ENCODE assay signal across 1 fruit fly cellular context in genomic region chr3L:11833296-11833717, dm6.
A peak's percentile ranks its signal among the peaks of the same experiment; 100 is the strongest.
TF ChIP-seq lines count a peak whose summit lies in the region.

Gene CycA (minus strand): TSS chr3L:11833578.

TF ChIP-seq in whole organism, embryonic, 481 proteins besides CTCF, POLR2A, EP300 and RAD21 (continued from another document and continues in another):
- no peak for TF ChIP-seq aop (GFP tag; IDR thresholded peaks at IDR 0.05; lab: Robert Waterston, UW)
- peak; percentile 49 for TF ChIP-seq CG33213 (GFP tag; optimal IDR thresholded peaks at IDR 0.05; lab: Kevin White, UChicago)
- TF ChIP-seq CG17829 (tag; optimal IDR thresholded peaks at IDR 0.05; lab: Kevin White, UChicago): peak; percentile 47
- no peak for TF ChIP-seq CG31224 (GFP tag; IDR thresholded peaks at IDR 0.05; lab: Robert Waterston, UW)
- TF ChIP-seq bcd (GFP tag; optimal IDR thresholded peaks at IDR 0.05; lab: Kevin White, UChicago): no peak
- TF ChIP-seq Elba2 (GFP tag; optimal IDR thresholded peaks at IDR 0.05; lab: Kevin White, UChicago): no peak
- peak; percentile 23 for TF ChIP-seq Dad (GFP tag; optimal IDR thresholded peaks at IDR 0.05; lab: Kevin White, UChicago)
- peak; percentile 31 for TF ChIP-seq CG13624 (GFP tag; optimal IDR thresholded peaks at IDR 0.05; lab: Kevin White, UChicago)
- no peak for TF ChIP-seq jumu (GFP tag; optimal IDR thresholded peaks at IDR 0.05; lab: Kevin White, UChicago)
- TF ChIP-seq CG10979 (tag; optimal IDR thresholded peaks at IDR 0.05; lab: Kevin White, UChicago): no peak
- TF ChIP-seq croc (GFP tag; conservative IDR thresholded peaks at IDR 0.05; lab: Robert Waterston, UW): no peak
- no peak for TF ChIP-seq Hr78 (GFP tag; optimal IDR thresholded peaks at IDR 0.05; lab: Kevin White, UChicago)
- peak; percentile 50 for TF ChIP-seq nmo (GFP tag; optimal IDR thresholded peaks at IDR 0.05; lab: Kevin White, UChicago)
- no peak for TF ChIP-seq Hr3 (GFP tag; optimal IDR thresholded peaks at IDR 0.05; lab: Kevin White, UChicago)
- TF ChIP-seq gfzf (GFP tag; optimal IDR thresholded peaks at IDR 0.05; lab: Kevin White, UChicago): peak; percentile 61
- no peak for TF ChIP-seq yki (optimal IDR thresholded peaks at IDR 0.05; lab: Kevin White, UChicago)
- TF ChIP-seq psq (GFP tag; optimal IDR thresholded peaks at IDR 0.05; lab: Kevin White, UChicago): no peak
- peak in 1 of 2 experiments; percentile 82 for TF ChIP-seq tll (GFP tag; optimal IDR thresholded peaks at IDR 0.05; lab: Kevin White, UChicago)
- TF ChIP-seq bsh (GFP tag; optimal IDR thresholded peaks at IDR 0.05; lab: Kevin White, UChicago): no peak
- no peak for TF ChIP-seq CG1233 (GFP tag; optimal IDR thresholded peaks at IDR 0.05; lab: Kevin White, UChicago)
- peak; percentile 84 for TF ChIP-seq chinmo (GFP tag; IDR thresholded peaks at IDR 0.05; lab: Robert Waterston, UW; ENCODE audit: partially characterized antibody)
- no peak for TF ChIP-seq CG7786 (GFP tag; optimal IDR thresholded peaks at IDR 0.05; lab: Kevin White, UChicago)
- TF ChIP-seq CG11695 (GFP tag; IDR thresholded peaks at IDR 0.05; lab: Robert Waterston, UW): no peak
- peak; percentile 44; the same call in 1 of the 3 replicates for TF ChIP-seq ken (GFP tag; IDR thresholded peaks at IDR 0.05; lab: Robert Waterston, UW)
- no peak for TF ChIP-seq CG33557 (GFP tag; optimal IDR thresholded peaks at IDR 0.05; lab: Kevin White, UChicago)
- TF ChIP-seq TFAM (GFP tag; optimal IDR thresholded peaks at IDR 0.05; lab: Kevin White, UChicago): no peak
- peak; percentile 37; the same call in 1 of the 2 replicates for TF ChIP-seq chm (GFP tag; IDR thresholded peaks at IDR 0.05; lab: Robert Waterston, UW)
- peak; percentile 52 for TF ChIP-seq CG12659 (GFP tag; optimal IDR thresholded peaks at IDR 0.05; lab: Kevin White, UChicago)
- TF ChIP-seq CG3726 (GFP tag; IDR thresholded peaks at IDR 0.05; lab: Robert Waterston, UW): no peak
- peak; percentile 84 for TF ChIP-seq Scr (GFP tag; IDR thresholded peaks at IDR 0.05; lab: Robert Waterston, UW; ENCODE audit: partially characterized antibody)
- TF ChIP-seq NC2β (GFP tag; optimal IDR thresholded peaks at IDR 0.05; lab: Kevin White, UChicago): no peak
- no peak for TF ChIP-seq Lim3 (GFP tag; IDR thresholded peaks at IDR 0.05; lab: Robert Waterston, UW)
- no peak for TF ChIP-seq CG8359 (GFP tag; optimal IDR thresholded peaks at IDR 0.05; lab: Kevin White, UChicago; ENCODE audit: borderline replicate concordance)
- no peak for TF ChIP-seq CG16863 (GFP tag; optimal IDR thresholded peaks at IDR 0.05; lab: Kevin White, UChicago)
- no peak for TF ChIP-seq lab (GFP tag; optimal IDR thresholded peaks at IDR 0.05; lab: Kevin White, UChicago)
- peak; percentile 77 for TF ChIP-seq sna (GFP tag; IDR thresholded peaks at IDR 0.05; lab: Robert Waterston, UW; ENCODE audit: partially characterized antibody)
- TF ChIP-seq CG2199 (GFP tag; IDR thresholded peaks at IDR 0.05; lab: Robert Waterston, UW): no peak
- no peak for TF ChIP-seq caup (GFP tag; optimal IDR thresholded peaks at IDR 0.05; lab: Kevin White, UChicago; ENCODE audit: severe bottlenecking)
- peak; percentile 12 for TF ChIP-seq CG3995 (GFP tag; optimal IDR thresholded peaks at IDR 0.05; lab: Kevin White, UChicago)
- TF ChIP-seq CG6813 (GFP tag; optimal IDR thresholded peaks at IDR 0.05; lab: Kevin White, UChicago): no peak
- TF ChIP-seq gcm (GFP tag; optimal IDR thresholded peaks at IDR 0.05; lab: Kevin White, UChicago): peak; percentile 28
- TF ChIP-seq CG18011 (GFP tag; optimal IDR thresholded peaks at IDR 0.05; lab: Kevin White, UChicago): no peak
- no peak for TF ChIP-seq slou (GFP tag; optimal IDR thresholded peaks at IDR 0.05; lab: Kevin White, UChicago)
- no peak for TF ChIP-seq danr (GFP tag; IDR thresholded peaks at IDR 0.05; lab: Robert Waterston, UW)
- peak; percentile 74; the same call in 2 of the 3 replicates for TF ChIP-seq vnd (GFP tag; IDR thresholded peaks at IDR 0.05; lab: Robert Waterston, UW; ENCODE audit: partially characterized antibody)
- no peak for TF ChIP-seq CG10543 (GFP tag; optimal IDR thresholded peaks at IDR 0.05; lab: Kevin White, UChicago)
- TF ChIP-seq zen (tag; optimal IDR thresholded peaks at IDR 0.05; lab: Kevin White, UChicago): peak; percentile 29
- no peak for TF ChIP-seq NC2α (GFP tag; optimal IDR thresholded peaks at IDR 0.05; lab: Kevin White, UChicago)
- TF ChIP-seq Deaf1 (tag; optimal IDR thresholded peaks at IDR 0.05; lab: Kevin White, UChicago): peak; percentile 23
- no peak for TF ChIP-seq schlank (tag; optimal IDR thresholded peaks at IDR 0.05; lab: Kevin White, UChicago)
- TF ChIP-seq Doc3 (GFP tag; IDR thresholded peaks at IDR 0.05; lab: Robert Waterston, UW; ENCODE audit: partially characterized antibody): peak; percentile 67
- TF ChIP-seq B-H1 (GFP tag; IDR thresholded peaks at IDR 0.05; lab: Robert Waterston, UW): no peak
- no peak for TF ChIP-seq CG8388 (GFP tag; optimal IDR thresholded peaks at IDR 0.05; lab: Kevin White, UChicago)
- TF ChIP-seq Bdp1 (GFP tag; optimal IDR thresholded peaks at IDR 0.05; lab: Kevin White, UChicago): no peak
- TF ChIP-seq CG7987 (GFP tag; optimal IDR thresholded peaks at IDR 0.05; lab: Kevin White, UChicago): peak; percentile 42
- TF ChIP-seq CG10321 (GFP tag; IDR thresholded peaks at IDR 0.05; lab: Robert Waterston, UW): no peak
- TF ChIP-seq Tbp (GFP tag; optimal IDR thresholded peaks at IDR 0.05; lab: Kevin White, UChicago): no peak
- no peak for TF ChIP-seq CG16779 (GFP tag; IDR thresholded peaks at IDR 0.05; lab: Robert Waterston, UW)
- peak; percentile 81 for TF ChIP-seq sens (GFP tag; lab: Kevin White, UChicago)
- TF ChIP-seq Lpt (GFP tag; optimal IDR thresholded peaks at IDR 0.05; lab: Kevin White, UChicago): no peak
- TF ChIP-seq amos (GFP tag; IDR thresholded peaks at IDR 0.05; lab: Robert Waterston, UW; ENCODE audit: partially characterized antibody): peak; percentile 94
- TF ChIP-seq CG30020 (tag; optimal IDR thresholded peaks at IDR 0.05; lab: Kevin White, UChicago): peak; percentile 7
- TF ChIP-seq Hr51 (GFP tag; optimal IDR thresholded peaks at IDR 0.05; lab: Kevin White, UChicago): peak in 1 of 2 experiments; percentile 41
- no peak for TF ChIP-seq CG17328 (GFP tag; IDR thresholded peaks at IDR 0.05; lab: Robert Waterston, UW)
- peak; percentile 90 for TF ChIP-seq knrl (GFP tag; IDR thresholded peaks at IDR 0.05; lab: Robert Waterston, UW; ENCODE audit: partially characterized antibody)
- TF ChIP-seq CG34224 (GFP tag; IDR thresholded peaks at IDR 0.05; lab: Robert Waterston, UW; ENCODE audit: partially characterized antibody): peak; percentile 79
- no peak for TF ChIP-seq az2 (GFP tag; optimal IDR thresholded peaks at IDR 0.05; lab: Kevin White, UChicago)
- no peak for TF ChIP-seq CG15479 (GFP tag; optimal IDR thresholded peaks at IDR 0.05; lab: Kevin White, UChicago)
- TF ChIP-seq Dll (GFP tag; IDR thresholded peaks at IDR 0.05; lab: Robert Waterston, UW; ENCODE audit: partially characterized antibody): peak; percentile 86
- peak; percentile 61 for TF ChIP-seq CG11504 (tag; optimal IDR thresholded peaks at IDR 0.05; lab: Kevin White, UChicago)
- peak; percentile 78 for TF ChIP-seq hbn (GFP tag; IDR thresholded peaks at IDR 0.05; lab: Robert Waterston, UW; ENCODE audit: partially characterized antibody)
- TF ChIP-seq CG6854 (GFP tag; optimal IDR thresholded peaks at IDR 0.05; lab: Kevin White, UChicago): no peak
- TF ChIP-seq Drgx (GFP tag; IDR thresholded peaks at IDR 0.05; lab: Robert Waterston, UW): no peak
- no peak for TF ChIP-seq Trl (optimal IDR thresholded peaks at IDR 0.05; lab: Kevin White, UChicago)
- TF ChIP-seq Trl (GFP tag; optimal IDR thresholded peaks at IDR 0.05; lab: Kevin White, UChicago): peak; percentile 7
- TF ChIP-seq CG11456 (GFP tag; IDR thresholded peaks at IDR 0.05; lab: Robert Waterston, UW): no peak
- no peak for TF ChIP-seq Nf-YA (GFP tag; IDR thresholded peaks at IDR 0.05; lab: Robert Waterston, UW)
- peak; percentile 50 for TF ChIP-seq CG2129 (GFP tag; IDR thresholded peaks at IDR 0.05; lab: Robert Waterston, UW; ENCODE audit: partially characterized antibody)
- TF ChIP-seq zfh2 (GFP tag; optimal IDR thresholded peaks at IDR 0.05; lab: Kevin White, UChicago): peak; percentile 26
- TF ChIP-seq MTF-1 (GFP tag; optimal IDR thresholded peaks at IDR 0.05; lab: Kevin White, UChicago; ENCODE audit: borderline replicate concordance): no peak
- no peak for TF ChIP-seq CG11398 (GFP tag; optimal IDR thresholded peaks at IDR 0.05; lab: Kevin White, UChicago)
- TF ChIP-seq pros (GFP tag; optimal IDR thresholded peaks at IDR 0.05; lab: Kevin White, UChicago): no peak
- no peak for TF ChIP-seq Sox102F (GFP tag; optimal IDR thresholded peaks at IDR 0.05; lab: Kevin White, UChicago)
- TF ChIP-seq CG4707 (GFP tag; optimal IDR thresholded peaks at IDR 0.05; lab: Kevin White, UChicago): no peak
- peak; percentile 85 for TF ChIP-seq unc-4 (GFP tag; IDR thresholded peaks at IDR 0.05; lab: Robert Waterston, UW; ENCODE audit: partially characterized antibody)
- no peak for TF ChIP-seq CG32532 (GFP tag; IDR thresholded peaks at IDR 0.05; lab: Robert Waterston, UW)
- TF ChIP-seq CG3065 (GFP tag; optimal IDR thresholded peaks at IDR 0.05; lab: Kevin White, UChicago): no peak
- TF ChIP-seq CG4328 (GFP tag; optimal IDR thresholded peaks at IDR 0.05; lab: Kevin White, UChicago): no peak
- no peak for TF ChIP-seq Ada2b (GFP tag; IDR thresholded peaks at IDR 0.05; lab: Robert Waterston, UW)
- TF ChIP-seq Vsx1 (GFP tag; optimal IDR thresholded peaks at IDR 0.05; lab: Kevin White, UChicago): no peak
- no peak for TF ChIP-seq sqz (GFP tag; optimal IDR thresholded peaks at IDR 0.05; lab: Kevin White, UChicago)
- no peak for TF ChIP-seq Taf1 (GFP tag; IDR thresholded peaks at IDR 0.05; lab: Robert Waterston, UW)
- TF ChIP-seq CG8290 (GFP tag; optimal IDR thresholded peaks at IDR 0.05; lab: Kevin White, UChicago): no peak
- no peak for TF ChIP-seq CG8290 (tag; optimal IDR thresholded peaks at IDR 0.05; lab: Kevin White, UChicago)
- no peak for TF ChIP-seq pan (optimal IDR thresholded peaks at IDR 0.05; lab: Kevin White, UChicago)
- TF ChIP-seq pan (GFP tag; optimal IDR thresholded peaks at IDR 0.05 in 1 of 2, IDR thresholded peaks at IDR 0.05 in 1 of 2): no peak
- TF ChIP-seq CG17568 (GFP tag; optimal IDR thresholded peaks at IDR 0.05; lab: Kevin White, UChicago): peak; percentile 33
- TF ChIP-seq trem (tag; optimal IDR thresholded peaks at IDR 0.05; lab: Kevin White, UChicago): peak; percentile 87
- peak; percentile 15 for TF ChIP-seq Xbp1 (GFP tag; optimal IDR thresholded peaks at IDR 0.05; lab: Kevin White, UChicago)
- peak; percentile 66 for TF ChIP-seq CG15514 (GFP tag; optimal IDR thresholded peaks at IDR 0.05; lab: Kevin White, UChicago)
- peak in 1 of 2 experiments; percentile 28 for TF ChIP-seq insv (GFP tag; optimal IDR thresholded peaks at IDR 0.05; lab: Kevin White, UChicago)
- no peak for TF ChIP-seq sr (GFP tag; IDR thresholded peaks at IDR 0.05; lab: Robert Waterston, UW)
- peak; percentile 93 for TF ChIP-seq BEAF-32 (GFP tag; optimal IDR thresholded peaks at IDR 0.05; lab: Kevin White, UChicago)
- no peak for TF ChIP-seq sug (tag; optimal IDR thresholded peaks at IDR 0.05; lab: Kevin White, UChicago)
- no peak for TF ChIP-seq HHEX (GFP tag; optimal IDR thresholded peaks at IDR 0.05; lab: Kevin White, UChicago)
- TF ChIP-seq CG7556 (GFP tag; optimal IDR thresholded peaks at IDR 0.05; lab: Kevin White, UChicago): no peak
- no peak for TF ChIP-seq tgo (GFP tag; IDR thresholded peaks at IDR 0.05; lab: Robert Waterston, UW)
- TF ChIP-seq Neu2 (GFP tag; optimal IDR thresholded peaks at IDR 0.05; lab: Kevin White, UChicago; ENCODE audit: borderline replicate concordance): no peak
- peak; percentile 63 for TF ChIP-seq HLH4C (GFP tag; IDR thresholded peaks at IDR 0.05; lab: Robert Waterston, UW; ENCODE audit: partially characterized antibody)
- no peak for TF ChIP-seq klu (GFP tag; IDR thresholded peaks at IDR 0.05; lab: Robert Waterston, UW)
- TF ChIP-seq CG34376 (GFP tag; optimal IDR thresholded peaks at IDR 0.05; lab: Kevin White, UChicago): peak; percentile 43
- no peak for TF ChIP-seq CG1602 (GFP tag; optimal IDR thresholded peaks at IDR 0.05; lab: Kevin White, UChicago)
- peak in 1 of 3 experiments; percentile 69 for TF ChIP-seq Stat92E (GFP tag; optimal IDR thresholded peaks at IDR 0.05; lab: Kevin White, UChicago)
- TF ChIP-seq CG8924 (tag; optimal IDR thresholded peaks at IDR 0.05; lab: Kevin White, UChicago): peak; percentile 66
- TF ChIP-seq ham (GFP tag; IDR thresholded peaks at IDR 0.05; lab: Robert Waterston, UW): no peak
- TF ChIP-seq CG4617 (GFP tag; optimal IDR thresholded peaks at IDR 0.05; lab: Kevin White, UChicago; ENCODE audit: borderline replicate concordance): peak; percentile 29
- TF ChIP-seq CG15696 (tag; optimal IDR thresholded peaks at IDR 0.05; lab: Kevin White, UChicago): no peak
- TF ChIP-seq CG6683 (GFP tag; optimal IDR thresholded peaks at IDR 0.05; lab: Kevin White, UChicago): no peak
- no peak for TF ChIP-seq CG2889 (GFP tag; IDR thresholded peaks at IDR 0.05; lab: Robert Waterston, UW)
- TF ChIP-seq Max (GFP tag; optimal IDR thresholded peaks at IDR 0.05; lab: Kevin White, UChicago): peak; percentile 22
- peak; percentile 13 for TF ChIP-seq twi (tag; optimal IDR thresholded peaks at IDR 0.05; lab: Kevin White, UChicago)
- peak; percentile 82 for TF ChIP-seq stwl (tag; optimal IDR thresholded peaks at IDR 0.05; lab: Kevin White, UChicago)
- peak; percentile 37 for TF ChIP-seq Fer1 (GFP tag; optimal IDR thresholded peaks at IDR 0.05; lab: Kevin White, UChicago)
- peak; percentile 83 for TF ChIP-seq Ets97D (GFP tag; optimal IDR thresholded peaks at IDR 0.05; lab: Kevin White, UChicago)
- TF ChIP-seq CG10431 (GFP tag; optimal IDR thresholded peaks at IDR 0.05; lab: Kevin White, UChicago): no peak
- no peak for TF ChIP-seq Mes4 (GFP tag; optimal IDR thresholded peaks at IDR 0.05; lab: Kevin White, UChicago)
- peak; percentile 26 for TF ChIP-seq CG4282 (GFP tag; optimal IDR thresholded peaks at IDR 0.05; lab: Kevin White, UChicago)
- peak; percentile 95 for TF ChIP-seq pzg (GFP tag; optimal IDR thresholded peaks at IDR 0.05; lab: Kevin White, UChicago)
- TF ChIP-seq Rx (GFP tag; IDR thresholded peaks at IDR 0.05; lab: Robert Waterston, UW): no peak
- no peak for TF ChIP-seq Sox100B (GFP tag; optimal IDR thresholded peaks at IDR 0.05; lab: Kevin White, UChicago)
- peak; percentile 15 for TF ChIP-seq CG12155 (GFP tag; optimal IDR thresholded peaks at IDR 0.05; lab: Kevin White, UChicago)
- peak; percentile 59 for TF ChIP-seq CG1603 (tag; optimal IDR thresholded peaks at IDR 0.05; lab: Kevin White, UChicago)
- TF ChIP-seq Ssrp (tag; optimal IDR thresholded peaks at IDR 0.05; lab: Kevin White, UChicago): no peak
